Worm (Caenorhabditis elegans) whole organism, young adult: Measurements from ENCODE around the gene air-1.
A peak's percentile ranks its signal among the peaks of the same experiment; 100 is the strongest.

Experiments used
- B0019.2 ChIP-seq: fragments of 200-800 bp; sonication (Bioruptor generic); conservative IDR thresholded peaks from 2 replicates; pipeline ENCODE4 v1.3.6; 2022; ENCODE audit warnings: missing genetic modification reagents, missing genetic modification characterization, missing compliant biosample characterization
- B0336.3 ChIP-seq: fragments of 200-800 bp; sonication (Bioruptor generic); IDR thresholded peaks from 2 replicates; pipeline ENCODE4 v1.3.6; 2022; ENCODE audit warnings: missing genetic modification characterization, missing compliant biosample characterization
- F10E7.11 ChIP-seq: sonication (generic microtip); optimal IDR thresholded peaks from 2 replicates; lab custom pipeline; 2017; ENCODE audit warnings: mild to moderate bottlenecking, missing genetic modification characterization, moderate library complexity, missing compliant biosample characterization
- F39B2.1 ChIP-seq: fragments of 200-800 bp; sonication (Bioruptor generic); IDR thresholded peaks from 2 replicates; pipeline ENCODE4 v1.3.6; 2022; ENCODE audit warnings: missing genetic modification reagents, missing genetic modification characterization, missing compliant biosample characterization
- F52B5.7 ChIP-seq: sonication (generic microtip); optimal IDR thresholded peaks from 2 replicates; lab custom pipeline; 2016; ENCODE audit warnings: mild to moderate bottlenecking, missing genetic modification characterization, missing compliant biosample characterization
- F55B11.4 ChIP-seq: sonication (generic microtip); optimal IDR thresholded peaks from 2 replicates; lab custom pipeline; 2016; ENCODE audit warnings: missing compliant biosample characterization, missing genetic modification characterization, borderline replicate concordance; ENCODE audit not compliant: insufficient read depth
- F57C9.4 ChIP-seq: sonication (generic microtip); optimal IDR thresholded peaks from 2 replicates; lab custom pipeline; 2017; ENCODE audit warnings: mild to moderate bottlenecking, missing genetic modification characterization, missing compliant biosample characterization
- K11D2.4 ChIP-seq: fragments of 200-800 bp; sonication (Bioruptor generic); IDR thresholded peaks from 2 replicates; pipeline ENCODE4 v1.3.6; 2022; ENCODE audit warnings: missing genetic modification reagents, missing genetic modification characterization, missing compliant biosample characterization
- Y56A3A.18 ChIP-seq: fragments of 200-800 bp; sonication (Bioruptor generic); IDR thresholded peaks from 2 replicates; pipeline ENCODE4 v1.3.6; 2022; ENCODE audit warnings: missing genetic modification reagents, missing genetic modification characterization, missing compliant biosample characterization
- Y79H2A.3 ChIP-seq: fragments of 200-800 bp; sonication (Bioruptor generic); conservative IDR thresholded peaks from 2 replicates; pipeline ENCODE4 v1.3.6; 2022; ENCODE audit warnings: missing genetic modification reagents, missing genetic modification characterization, missing compliant biosample characterization
- Y95B8A.8 ChIP-seq: fragments of 200-800 bp; sonication (Bioruptor generic); IDR thresholded peaks from 2 replicates; pipeline ENCODE4 v1.3.6; 2022; ENCODE audit warnings: missing genetic modification reagents, missing genetic modification characterization, missing compliant biosample characterization
- ZK185.1 ChIP-seq: sonication (generic microtip); optimal IDR thresholded peaks from 2 replicates; lab custom pipeline; 2016; ENCODE audit warnings: mild to moderate bottlenecking, missing genetic modification characterization, missing compliant biosample characterization; ENCODE audit not compliant: poor library complexity, severe bottlenecking
- ama-1 ChIP-seq, 3 experiments: fragments of 150-350 bp in 1 of 3; sonication (generic microtip) in 2 of 3; optimal IDR thresholded peaks; 2 replicates each; lab custom pipeline; 2014 to 2018; ENCODE audit warnings: missing biosample characterization in 2 of 3, missing genetic modification characterization in 2 of 3, missing genetic modification reagents in 2 of 3
- atf-7 ChIP-seq: sonication (generic microtip); optimal IDR thresholded peaks from 2 replicates; lab custom pipeline; 2017; ENCODE audit warnings: mild to moderate bottlenecking, missing genetic modification characterization, missing compliant biosample characterization
- cebp-2 ChIP-seq: fragments of 200-800 bp; sonication (Bioruptor generic); IDR thresholded peaks from 2 replicates; pipeline ENCODE4 v1.3.6; 2022; ENCODE audit warnings: missing genetic modification characterization, missing compliant biosample characterization
- ceh-100 ChIP-seq: fragments of 200-800 bp; sonication (Bioruptor generic); IDR thresholded peaks from 2 replicates; pipeline ENCODE4 v1.3.6; 2022; ENCODE audit warnings: missing genetic modification reagents, missing genetic modification characterization, missing compliant biosample characterization
- ceh-27 ChIP-seq: fragments of 200-800 bp; sonication (Bioruptor generic); optimal IDR thresholded peaks from 2 replicates; lab custom pipeline; 2018; ENCODE audit warnings: mild to moderate bottlenecking, missing genetic modification characterization, moderate library complexity, missing compliant biosample characterization
- ceh-91 ChIP-seq: fragments of 200-800 bp; sonication (Bioruptor generic); IDR thresholded peaks from 2 replicates; pipeline ENCODE4 v1.3.6; 2022; ENCODE audit warnings: missing genetic modification reagents, missing genetic modification characterization, missing compliant biosample characterization
- dpl-1 ChIP-seq: fragments of 150-350 bp; optimal IDR thresholded peaks from 2 replicates; lab custom pipeline; 2014; ENCODE audit warnings: missing biosample characterization, missing genetic modification reagents, missing genetic modification characterization
- efl-1 ChIP-seq: fragments of 150-350 bp; optimal IDR thresholded peaks from 2 replicates; lab custom pipeline; 2014; ENCODE audit warnings: missing biosample characterization, missing genetic modification reagents, missing genetic modification characterization
- egl-18 ChIP-seq: fragments of 200-800 bp; sonication (Bioruptor generic); IDR thresholded peaks from 2 replicates; pipeline ENCODE4 v1.3.6; 2022; ENCODE audit warnings: missing genetic modification reagents, missing genetic modification characterization, missing compliant biosample characterization
- egl-44 ChIP-seq: fragments of 200-800 bp; sonication (Bioruptor generic); IDR thresholded peaks from 2 replicates; pipeline ENCODE4 v1.3.6; 2022; ENCODE audit warnings: missing genetic modification reagents, missing genetic modification characterization, missing compliant biosample characterization
- ets-4 ChIP-seq: fragments of 200-800 bp; sonication (Bioruptor generic); optimal IDR thresholded peaks from 2 replicates; lab custom pipeline; 2018; ENCODE audit warnings: mild to moderate bottlenecking, missing genetic modification characterization, missing compliant biosample characterization
- fkh-3 ChIP-seq: sonication (generic microtip); optimal IDR thresholded peaks from 2 replicates; lab custom pipeline; 2016; ENCODE audit warnings: mild to moderate bottlenecking, missing genetic modification characterization, missing compliant biosample characterization
- gei-17 ChIP-seq: fragments of 200-800 bp; sonication (Bioruptor generic); optimal IDR thresholded peaks from 2 replicates; lab custom pipeline; 2018; ENCODE audit warnings: mild to moderate bottlenecking, missing genetic modification characterization, missing compliant biosample characterization
- hlh-12 ChIP-seq: sonication (generic microtip); optimal IDR thresholded peaks from 2 replicates; lab custom pipeline; 2016; ENCODE audit warnings: missing genetic modification characterization, missing compliant biosample characterization
- hlh-26 ChIP-seq: fragments of 200-800 bp; sonication (Bioruptor generic); conservative IDR thresholded peaks from 2 replicates; pipeline ENCODE4 v1.3.6; 2022; ENCODE audit warnings: missing genetic modification reagents, missing genetic modification characterization, missing compliant biosample characterization
- hmg-1.2 ChIP-seq: fragments of 200-800 bp; sonication (Bioruptor generic); IDR thresholded peaks from 2 replicates; pipeline ENCODE4 v1.3.6; 2022; ENCODE audit warnings: missing genetic modification reagents, missing genetic modification characterization, missing compliant biosample characterization
- hmg-20 ChIP-seq: fragments of 200-800 bp; sonication (Bioruptor generic); IDR thresholded peaks from 2 replicates; pipeline ENCODE4 v1.3.6; 2022; ENCODE audit warnings: missing genetic modification reagents, missing genetic modification characterization, missing compliant biosample characterization
- hrde-1 ChIP-seq: sonication (generic microtip); optimal IDR thresholded peaks from 2 replicates; lab custom pipeline; 2016; ENCODE audit warnings: missing genetic modification characterization, mild to moderate bottlenecking, missing compliant biosample characterization, moderate library complexity, missing genotype, missing genetic modification reagents, borderline replicate concordance
- lin-35 ChIP-seq, 3 experiments: fragments of 150-350 bp in 2 of 3; sonication (generic microtip) in 1 of 3; optimal IDR thresholded peaks; 2 replicates each; lab custom pipeline; 2014 to 2018; ENCODE audit warnings: missing biosample characterization in 3 of 3, missing genetic modification characterization in 3 of 3, missing genetic modification reagents in 3 of 3
- lin-40 ChIP-seq: sonication (generic microtip); optimal IDR thresholded peaks from 2 replicates; lab custom pipeline; 2016; ENCODE audit warnings: missing genetic modification characterization, mild to moderate bottlenecking, missing compliant biosample characterization, missing genotype, missing genetic modification reagents
- madf-3 ChIP-seq: fragments of 200-800 bp; sonication (Bioruptor generic); IDR thresholded peaks from 2 replicates; pipeline ENCODE4 v1.3.6; 2022; ENCODE audit warnings: missing genetic modification reagents, missing genetic modification characterization, missing compliant biosample characterization
- madf-6 ChIP-seq: fragments of 200-800 bp; sonication (Bioruptor generic); IDR thresholded peaks from 2 replicates; pipeline ENCODE4 v1.3.6; 2022; ENCODE audit warnings: missing genetic modification reagents, missing genetic modification characterization, missing compliant biosample characterization
- mes-4 ChIP-seq: sonication (generic microtip); optimal IDR thresholded peaks from 2 replicates; lab custom pipeline; 2016; ENCODE audit warnings: missing genotype, missing genetic modification characterization, missing compliant biosample characterization
- mxl-1 ChIP-seq: sonication (generic microtip); optimal IDR thresholded peaks from 2 replicates; lab custom pipeline; 2016; ENCODE audit warnings: missing genetic modification characterization, missing compliant biosample characterization
- nfya-1 ChIP-seq: sonication (generic microtip); optimal IDR thresholded peaks from 2 replicates; lab custom pipeline; 2017; ENCODE audit warnings: antibody characterized with exemption, missing compliant biosample characterization, missing genetic modification characterization, borderline replicate concordance; ENCODE audit not compliant: insufficient read depth
- nhr-90 ChIP-seq: sonication (generic microtip); optimal IDR thresholded peaks from 2 replicates; lab custom pipeline; 2016; ENCODE audit warnings: missing genotype, mild to moderate bottlenecking, missing genetic modification characterization, missing compliant biosample characterization
- pha-4 ChIP-seq: fragments of 150-350 bp; sonication (generic microtip); optimal IDR thresholded peaks from 2 replicates; lab custom pipeline; 2014; ENCODE audit warnings: missing biosample characterization, missing genetic modification reagents, missing genetic modification characterization
- rcor-1 ChIP-seq: fragments of 200-800 bp; sonication (Bioruptor generic); IDR thresholded peaks from 2 replicates; pipeline ENCODE4 v1.3.6; 2022; ENCODE audit warnings: missing genetic modification reagents, missing genetic modification characterization, missing compliant biosample characterization
- repo-1 ChIP-seq: sonication (generic microtip); optimal IDR thresholded peaks from 2 replicates; lab custom pipeline; 2017; ENCODE audit warnings: mild to moderate bottlenecking, missing genetic modification characterization, missing compliant biosample characterization
- sdz-38 ChIP-seq: sonication (generic microtip); optimal IDR thresholded peaks from 2 replicates; lab custom pipeline; 2016; ENCODE audit warnings: missing genotype, missing genetic modification characterization, missing compliant biosample characterization
- snpc-1.1 ChIP-seq: sonication (generic microtip); optimal IDR thresholded peaks from 2 replicates; lab custom pipeline; 2017; ENCODE audit warnings: missing genetic modification characterization, mild to moderate bottlenecking, missing compliant biosample characterization, antibody characterized with exemption, moderate library complexity, missing genotype, missing genetic modification reagents; ENCODE audit not compliant: insufficient read depth
- somi-1 ChIP-seq: fragments of 200-800 bp; sonication (Bioruptor generic); optimal IDR thresholded peaks from 2 replicates; lab custom pipeline; 2018; ENCODE audit warnings: mild to moderate bottlenecking, missing genetic modification characterization, missing compliant biosample characterization
- tlf-1 ChIP-seq: fragments of 200-800 bp; sonication (Bioruptor generic); optimal IDR thresholded peaks from 2 replicates; lab custom pipeline; 2018; ENCODE audit warnings: mild to moderate bottlenecking, missing genetic modification characterization, missing compliant biosample characterization
- unc-130 ChIP-seq: sonication (generic microtip); optimal IDR thresholded peaks from 2 replicates; lab custom pipeline; 2016; ENCODE audit warnings: missing genetic modification reagents, missing genetic modification characterization, missing compliant biosample characterization
- zim-3 ChIP-seq: sonication (generic microtip); optimal IDR thresholded peaks from 2 replicates; lab custom pipeline; 2017; ENCODE audit warnings: mild to moderate bottlenecking, missing genetic modification characterization, moderate library complexity, missing compliant biosample characterization

The air-1 gene

ce11 chrV:8247311-8248105 lies 26.2 kb downstream of the air-1 start (continued):
- no peak for TF ChIP-seq Y79H2A.3
- TF ChIP-seq rcor-1 (GFP tag; lab: Robert Waterston, UW): peak; percentile 90
- peak; percentile 90 for TF ChIP-seq hrde-1 (tag; lab: Kevin White, UChicago)
- no peak for TF ChIP-seq nfya-1 (tag; lab: Kevin White, UChicago)
- no peak for TF ChIP-seq madf-3 (GFP tag; lab: Robert Waterston, UW)
- TF ChIP-seq ama-1 (optimal IDR thresholded peaks at IDR 0.05; lab: Kevin White, UChicago): peak; percentile 94
- peak in 1 of 2 experiments; percentile 72 for TF ChIP-seq ama-1 (GFP tag; optimal IDR thresholded peaks at IDR 0.05; lab: Kevin White, UChicago)
- TF ChIP-seq lin-40 (tag; lab: Kevin White, UChicago): peak; percentile 43
- TF ChIP-seq dpl-1 (GFP tag; lab: Kevin White, UChicago): no peak
- TF ChIP-seq madf-6: peak; percentile 89
- 0 out of 2 replicates have a peak, but pooled peaks have one; percentile 34 for TF ChIP-seq egl-44 (GFP tag; lab: Robert Waterston, UW)
- TF ChIP-seq snpc-1.1 (tag; lab: Kevin White, UChicago): peak; percentile 99
- peak; percentile 42 for TF ChIP-seq mxl-1 (tag; lab: Kevin White, UChicago)
- TF ChIP-seq hlh-26 (GFP tag; lab: Robert Waterston, UW): no peak
- TF ChIP-seq B0336.3 (GFP tag; lab: Robert Waterston, UW): peak; percentile 84
- no peak for TF ChIP-seq ets-4
- TF ChIP-seq ceh-91 (GFP tag; lab: Robert Waterston, UW): 0 out of 2 replicates have a peak, but pooled peaks have one; percentile 24
- TF ChIP-seq atf-7 (tag; lab: Kevin White, UChicago): no peak
- TF ChIP-seq hmg-20 (GFP tag; lab: Robert Waterston, UW): peak; percentile 83
- no peak for TF ChIP-seq hlh-12 (tag; lab: Kevin White, UChicago)
- TF ChIP-seq Y95B8A.8 (GFP tag; lab: Robert Waterston, UW): peak; percentile 75; the same call in 1 of the 2 replicates
- TF ChIP-seq F10E7.11 (tag; lab: Kevin White, UChicago): no peak
- TF ChIP-seq gei-17 (GFP tag; lab: Kevin White, UChicago): no peak
- peak; percentile 17 for TF ChIP-seq efl-1 (GFP tag; lab: Kevin White, UChicago)
- TF ChIP-seq repo-1: peak; percentile 79
- TF ChIP-seq F57C9.4 (tag; lab: Kevin White, UChicago): no peak
- no peak for TF ChIP-seq sdz-38 (tag; lab: Kevin White, UChicago)
- peak; percentile 16 for TF ChIP-seq nhr-90 (tag; lab: Kevin White, UChicago)
- peak; percentile 77 for TF ChIP-seq Y56A3A.18
- TF ChIP-seq cebp-2 (GFP tag; lab: Robert Waterston, UW): no peak
- peak; percentile 60; the same call in 1 of the 2 replicates for TF ChIP-seq ceh-100 (GFP tag; lab: Robert Waterston, UW)
- TF ChIP-seq F55B11.4 (tag; lab: Kevin White, UChicago): no peak
- peak; percentile 72 for TF ChIP-seq unc-130 (GFP tag; lab: Kevin White, UChicago)
- peak; percentile 11 for TF ChIP-seq somi-1 (GFP tag; lab: Kevin White, UChicago)
- TF ChIP-seq F39B2.1 (GFP tag; lab: Robert Waterston, UW): no peak
- peak; percentile 71 for TF ChIP-seq tlf-1 (GFP tag; lab: Kevin White, UChicago)
- TF ChIP-seq egl-18 (GFP tag; lab: Robert Waterston, UW): no peak
- TF ChIP-seq hmg-1.2 (GFP tag; lab: Robert Waterston, UW): peak; percentile 90
- peak; percentile 42 for TF ChIP-seq ceh-27 (GFP tag; lab: Kevin White, UChicago)
- TF ChIP-seq fkh-3 (tag; lab: Kevin White, UChicago): no peak
- no peak for TF ChIP-seq K11D2.4 (GFP tag; lab: Robert Waterston, UW)
- TF ChIP-seq F52B5.7: no peak
- no peak for TF ChIP-seq pha-4 (tag; lab: Kevin White, UChicago)
- TF ChIP-seq lin-35 (GFP tag; optimal IDR thresholded peaks at IDR 0.05; lab: Kevin White, UChicago): peak in 2 of 3 experiments; percentile 42 to 47
- TF ChIP-seq mes-4 (tag; lab: Kevin White, UChicago): peak; percentile 29
- no peak for TF ChIP-seq B0019.2 (GFP tag; lab: Robert Waterston, UW)
- peak; percentile 39 for TF ChIP-seq ZK185.1 (tag; lab: Kevin White, UChicago)
- TF ChIP-seq zim-3 (tag; lab: Kevin White, UChicago): no peak
